Worm (Caenorhabditis elegans) whole organism, mixed stage, embryonic: ENCODE measurements around the gene mtch-1.
A peak's percentile ranks its signal among the peaks of the same experiment; 100 is the strongest.

Source experiments
- M03D4.4 ChIP-seq: sonication (generic microtip); optimal IDR thresholded peaks from 2 replicates; lab custom pipeline; 2017; ENCODE audit warnings: mild to moderate bottlenecking, missing genetic modification characterization, missing compliant biosample characterization
- bed-3 ChIP-seq: fragments of 200-800 bp; sonication (Bioruptor generic); optimal IDR thresholded peaks from 3 replicates; lab custom pipeline; 2018; ENCODE audit warnings: mild to moderate bottlenecking, missing genetic modification characterization, moderate library complexity, missing compliant biosample characterization
- blmp-1 ChIP-seq: fragments of 150-350 bp; optimal IDR thresholded peaks from 2 replicates; lab custom pipeline; 2014; ENCODE audit warnings: missing biosample characterization, missing genetic modification characterization
- ceh-39 ChIP-seq: fragments of 150-350 bp; optimal IDR thresholded peaks from 2 replicates; lab custom pipeline; 2014; ENCODE audit warnings: missing biosample characterization, missing genetic modification characterization
- ceh-83 ChIP-seq: fragments of 200-800 bp; sonication (Bioruptor generic); optimal IDR thresholded peaks from 2 replicates; lab custom pipeline; 2018; ENCODE audit warnings: mild to moderate bottlenecking, missing genetic modification characterization, missing compliant biosample characterization
- ces-1 ChIP-seq: fragments of 150-350 bp; optimal IDR thresholded peaks from 2 replicates; lab custom pipeline; 2014; ENCODE audit warnings: missing biosample characterization, missing genetic modification reagents, missing genetic modification characterization
- cnd-1 ChIP-seq: fragments of 200-800 bp; sonication (Bioruptor generic); optimal IDR thresholded peaks from 2 replicates; lab custom pipeline; 2018; ENCODE audit warnings: mild to moderate bottlenecking, missing genetic modification characterization, missing compliant biosample characterization
- drap-1 ChIP-seq: fragments of 200-800 bp; sonication (Bioruptor generic); optimal IDR thresholded peaks from 3 replicates; lab custom pipeline; 2018; ENCODE audit warnings: mild to moderate bottlenecking, missing genetic modification characterization, missing compliant biosample characterization
- elt-3 ChIP-seq: fragments of 150-350 bp; optimal IDR thresholded peaks from 2 replicates; lab custom pipeline; 2014; ENCODE audit warnings: missing biosample characterization, missing genetic modification characterization
- flh-1 ChIP-seq: fragments of 200-800 bp; sonication (Bioruptor generic); optimal IDR thresholded peaks from 2 replicates; lab custom pipeline; 2018; ENCODE audit warnings: mild to moderate bottlenecking, missing genetic modification characterization, moderate library complexity, missing compliant biosample characterization
- ham-2 ChIP-seq: fragments of 200-800 bp; sonication (Bioruptor generic); optimal IDR thresholded peaks from 2 replicates; lab custom pipeline; 2018; ENCODE audit warnings: mild to moderate bottlenecking, missing genetic modification characterization, missing compliant biosample characterization
- hlh-1 ChIP-seq: fragments of 150-350 bp; optimal IDR thresholded peaks from 2 replicates; lab custom pipeline; 2014; ENCODE audit warnings: missing biosample characterization, missing genetic modification reagents, missing genetic modification characterization
- lin-13 ChIP-seq: fragments of 150-350 bp; optimal IDR thresholded peaks from 2 replicates; lab custom pipeline; 2014; ENCODE audit warnings: missing biosample characterization, missing genetic modification characterization
- lsy-2 ChIP-seq: fragments of 150-350 bp; optimal IDR thresholded peaks from 2 replicates; lab custom pipeline; 2014; ENCODE audit warnings: missing biosample characterization, missing genetic modification characterization
- mab-5 ChIP-seq: fragments of 150-350 bp; optimal IDR thresholded peaks from 2 replicates; lab custom pipeline; 2014; ENCODE audit warnings: missing biosample characterization, missing genetic modification characterization
- mep-1 ChIP-seq: fragments of 150-350 bp; optimal IDR thresholded peaks from 2 replicates; lab custom pipeline; 2017; ENCODE audit warnings: missing biosample characterization, missing genetic modification reagents, missing genetic modification characterization, inconsistent platforms
- mls-2 ChIP-seq: sonication (generic microtip); optimal IDR thresholded peaks from 2 replicates; lab custom pipeline; 2016; ENCODE audit warnings: mild to moderate bottlenecking, missing genetic modification characterization, moderate library complexity, missing compliant biosample characterization
- nhr-12 ChIP-seq: fragments of 150-350 bp; optimal IDR thresholded peaks from 2 replicates; lab custom pipeline; 2014; ENCODE audit warnings: missing biosample characterization, missing genetic modification characterization
- nhr-2 ChIP-seq: fragments of 150-350 bp; optimal IDR thresholded peaks from 2 replicates; lab custom pipeline; 2014; ENCODE audit warnings: missing biosample characterization, missing genetic modification characterization
- nhr-237 ChIP-seq: fragments of 150-350 bp; optimal IDR thresholded peaks from 2 replicates; lab custom pipeline; 2014; ENCODE audit warnings: missing biosample characterization, missing genetic modification characterization
- nhr-28 ChIP-seq: fragments of 150-350 bp; optimal IDR thresholded peaks from 2 replicates; lab custom pipeline; 2014; ENCODE audit warnings: missing biosample characterization, missing genetic modification characterization
- nhr-76 ChIP-seq: sonication (generic microtip); optimal IDR thresholded peaks from 2 replicates; lab custom pipeline; 2017; ENCODE audit warnings: missing biosample characterization, missing genetic modification characterization
- sem-2 ChIP-seq: fragments of 200-800 bp; sonication (Bioruptor generic); optimal IDR thresholded peaks from 2 replicates; lab custom pipeline; 2018; ENCODE audit warnings: mild to moderate bottlenecking, missing genetic modification characterization, missing compliant biosample characterization
- snpc-4 ChIP-seq: fragments of 150-350 bp; optimal IDR thresholded peaks from 2 replicates; lab custom pipeline; 2014; ENCODE audit warnings: missing biosample characterization, missing genetic modification characterization
- sptf-1 ChIP-seq: sonication (generic microtip); optimal IDR thresholded peaks from 2 replicates; lab custom pipeline; 2017; ENCODE audit warnings: mild to moderate bottlenecking, missing genetic modification characterization, moderate library complexity, missing compliant biosample characterization
- unc-120 ChIP-seq: sonication (generic microtip); optimal IDR thresholded peaks from 2 replicates; lab custom pipeline; 2017; ENCODE audit warnings: missing genetic modification characterization, missing compliant biosample characterization; ENCODE audit not compliant: poor library complexity, severe bottlenecking
- unc-39 ChIP-seq: fragments of 150-350 bp; optimal IDR thresholded peaks from 2 replicates; lab custom pipeline; 2014; ENCODE audit warnings: missing biosample characterization, missing genetic modification characterization
- unc-62 ChIP-seq: fragments of 150-350 bp; optimal IDR thresholded peaks from 2 replicates; lab custom pipeline; 2014; ENCODE audit warnings: missing biosample characterization, missing genetic modification reagents, missing genetic modification characterization
- zip-8 ChIP-seq: fragments of 150-350 bp; optimal IDR thresholded peaks from 2 replicates; lab custom pipeline; 2014; ENCODE audit warnings: missing biosample characterization, missing genetic modification characterization
- ztf-11 ChIP-seq: fragments of 150-350 bp; optimal IDR thresholded peaks from 2 replicates; lab custom pipeline; 2014; ENCODE audit warnings: missing biosample characterization, missing genetic modification characterization

mtch-1 gene

DNA sequence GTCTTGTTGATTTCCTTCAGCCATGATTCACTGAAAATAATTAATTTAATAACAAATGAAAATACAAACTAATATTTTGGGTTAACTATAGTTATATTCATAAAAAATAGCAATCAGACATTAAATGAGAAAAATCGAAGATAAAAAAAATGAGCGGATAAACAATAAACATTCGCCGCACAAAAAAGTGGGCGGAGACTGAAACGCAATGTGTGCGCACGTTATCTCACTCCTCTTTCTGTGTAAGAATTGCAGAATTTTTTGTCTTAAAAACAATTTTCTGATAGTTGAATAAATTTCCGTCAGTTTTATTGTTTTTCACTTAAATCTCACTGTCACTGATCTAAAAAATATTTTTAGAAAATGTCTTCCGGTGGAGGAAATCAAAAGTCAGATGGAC lies at the start of gene mtch-1, which contains the start of gene rpb-4:
Gene mtch-1, minus strand, starts transcription at position 24 of the 400 bp plus-strand sequence.
Gene rpb-4, plus strand, starts transcription at position 353 of the 400 bp plus-strand sequence.
- TF ChIP-seq ceh-39 (no peak), sem-2 (no peak), nhr-12 (tag; lab: Kevin White, UChicago) (no peak), hlh-1 (tag; lab: Kevin White, UChicago) (peak; percentile 21), mep-1 (tag; lab: Kevin White, UChicago) (peak; percentile 58), ces-1 (GFP tag; lab: Kevin White, UChicago) (peak; percentile 3), unc-62 (GFP tag; lab: Kevin White, UChicago) (no peak), lsy-2 (peak; percentile 29)

- no peak for TF ChIP-seq lsy-2
Observed at ce11 chrII:7420796-7421386, 46.9 kb upstream of the mtch-1 start.

DNA sequence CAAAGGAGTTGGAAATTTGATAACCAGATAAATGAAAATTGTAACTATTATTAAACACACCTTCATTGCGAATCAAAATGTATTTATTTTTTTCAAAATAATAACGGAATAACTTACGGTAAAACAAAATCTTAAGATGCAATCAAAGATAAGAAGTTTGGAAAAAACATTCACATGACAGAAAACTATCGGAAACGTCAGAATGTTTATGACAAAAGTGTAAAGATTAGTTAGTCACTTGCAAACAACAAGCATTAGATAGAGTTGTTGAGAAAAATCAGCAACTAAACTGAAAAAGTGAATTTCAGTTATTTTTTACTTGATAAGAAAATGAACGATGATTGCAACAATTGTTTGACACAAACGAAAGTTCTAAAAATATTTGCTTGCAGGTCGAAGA lies 46.2 kb upstream of the mtch-1 start:
- TF ChIP-seq lin-13 (no peak), hlh-1 (tag; lab: Kevin White, UChicago) (no peak), ceh-83 (GFP tag; lab: Kevin White, UChicago) (no peak), mep-1 (tag; lab: Kevin White, UChicago) (no peak), ham-2 (GFP tag; lab: Kevin White, UChicago) (no peak), snpc-4 (tag; lab: Kevin White, UChicago) (no peak), unc-39 (no peak), unc-120 (tag; lab: Kevin White, UChicago) (no peak), elt-3 (tag; lab: Kevin White, UChicago) (no peak), ceh-39 (no peak), zip-8 (tag; lab: Kevin White, UChicago) (no peak), bed-3 (no peak), nhr-28 (no peak), nhr-76 (tag; lab: Kevin White, UChicago) (no peak), nhr-237 (no peak), sptf-1 (tag; lab: Kevin White, UChicago) (no peak)
- TF ChIP-seq, all 35 proteins: peak for 0

DNA sequence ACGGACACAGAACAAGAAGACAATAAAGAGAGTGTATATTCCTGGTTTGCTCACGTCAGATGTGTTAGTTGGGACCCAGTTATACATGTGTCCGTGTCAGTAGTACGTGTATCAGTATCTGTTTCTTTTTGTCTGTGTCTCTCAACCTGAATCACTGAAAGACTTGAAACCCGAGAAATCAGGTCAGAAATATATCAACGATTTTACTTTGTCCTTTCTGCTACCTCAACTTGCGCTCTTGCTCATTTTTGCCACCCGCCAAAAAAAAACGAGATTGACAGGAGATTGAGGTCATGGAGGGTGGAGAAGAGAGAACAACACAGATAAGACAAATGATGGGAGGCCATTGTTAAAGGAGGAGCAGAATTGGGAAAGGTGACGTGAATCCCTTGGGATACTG lies 45.6 kb upstream of the mtch-1 start:
- no peak for TF ChIP-seq unc-120 (tag; lab: Kevin White, UChicago)
- TF ChIP-seq blmp-1 (tag; lab: Kevin White, UChicago): no peak
- TF ChIP-seq ceh-39: no peak
- TF ChIP-seq mab-5 (tag; lab: Kevin White, UChicago): no peak
- TF ChIP-seq nhr-12 (tag; lab: Kevin White, UChicago): no peak
- no peak for TF ChIP-seq hlh-1 (tag; lab: Kevin White, UChicago)
- no peak for TF ChIP-seq snpc-4 (tag; lab: Kevin White, UChicago)
- no peak for TF ChIP-seq drap-1 (GFP tag; lab: Kevin White, UChicago)
- no peak for TF ChIP-seq ceh-83 (GFP tag; lab: Kevin White, UChicago)
- TF ChIP-seq ztf-11: no peak
- no peak for TF ChIP-seq nhr-28
- TF ChIP-seq lin-13: no peak
- TF ChIP-seq unc-62 (GFP tag; lab: Kevin White, UChicago): no peak
- TF ChIP-seq bed-3: no peak
- TF ChIP-seq cnd-1 (tag; lab: Kevin White, UChicago): no peak
- no peak for TF ChIP-seq mls-2 (tag; lab: Kevin White, UChicago)
- no peak for TF ChIP-seq nhr-237
- no peak for TF ChIP-seq flh-1 (GFP tag; lab: Kevin White, UChicago)
- TF ChIP-seq ces-1 (GFP tag; lab: Kevin White, UChicago): no peak
- no peak for TF ChIP-seq unc-39

DNA sequence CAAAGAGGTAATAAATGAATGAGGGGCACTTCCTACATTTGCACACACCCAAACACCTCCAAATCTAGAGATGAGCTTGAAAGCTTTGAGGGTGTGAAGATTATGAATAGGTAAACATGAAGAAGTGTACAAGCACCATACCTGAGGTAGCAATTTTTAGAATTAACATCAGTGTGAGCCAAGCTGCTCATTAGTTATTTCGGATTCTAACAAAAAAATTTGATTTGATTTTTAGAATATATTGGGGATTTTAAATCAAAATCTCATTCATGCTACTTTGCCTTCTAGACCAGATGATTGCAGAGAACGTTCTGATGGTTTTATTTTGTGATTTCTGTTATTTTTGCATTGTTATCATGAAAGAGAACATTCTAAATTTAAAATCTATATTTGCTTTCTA lies 39.8 kb upstream of the mtch-1 start:
- no peak for TF ChIP-seq ceh-39
- no peak for TF ChIP-seq ztf-11
- TF ChIP-seq, all 35 proteins: peak for 0

DNA sequence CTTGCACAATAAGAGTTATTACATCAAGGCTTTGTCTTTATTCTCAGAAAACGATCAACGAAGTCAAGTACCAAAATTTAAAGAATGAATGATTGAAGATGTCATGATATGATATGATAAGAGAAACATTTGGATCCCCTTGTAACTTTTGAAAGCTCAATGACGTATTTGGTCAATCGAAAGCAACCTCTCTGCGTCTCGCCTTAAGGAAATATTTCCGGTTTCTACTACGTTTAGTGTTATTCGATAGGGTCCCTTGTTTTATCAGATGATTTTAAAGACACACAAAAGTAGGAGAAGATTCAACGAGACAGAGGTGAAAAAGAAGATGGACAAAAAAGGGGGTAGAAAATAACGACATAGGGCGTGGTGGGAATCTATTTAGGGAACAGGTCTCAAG lies 39.3 kb upstream of the mtch-1 start:
- TF ChIP-seq unc-62 (GFP tag; lab: Kevin White, UChicago): no peak
- no peak for TF ChIP-seq hlh-1 (tag; lab: Kevin White, UChicago)
- no peak for TF ChIP-seq blmp-1 (tag; lab: Kevin White, UChicago)
- TF ChIP-seq flh-1 (GFP tag; lab: Kevin White, UChicago): no peak
- no peak for TF ChIP-seq nhr-2 (tag; lab: Kevin White, UChicago)
- TF ChIP-seq zip-8 (tag; lab: Kevin White, UChicago): no peak
- TF ChIP-seq lsy-2: no peak
- no peak for TF ChIP-seq nhr-76 (tag; lab: Kevin White, UChicago)
- TF ChIP-seq elt-3 (tag; lab: Kevin White, UChicago): no peak
- TF ChIP-seq M03D4.4 (tag; lab: Kevin White, UChicago): no peak
- no peak for TF ChIP-seq mls-2 (tag; lab: Kevin White, UChicago)
